Worm (Caenorhabditis elegans) whole organism, young adult: Measurements from ENCODE around the gene ZK666.2.
"Not testable (repeated sequence)": the region's sequence is repeated elsewhere in the genome, so short reads cannot be mapped to it uniquely, and the experiment has no call there.

Source experiments
- C06A6.2 ChIP-seq: fragments of 200-800 bp; sonication (Bioruptor generic); conservative IDR thresholded peaks from 2 replicates; pipeline ENCODE4 v1.3.6; 2022; ENCODE audit warnings: missing genetic modification characterization, missing compliant biosample characterization
- F10E7.11 ChIP-seq: sonication (generic microtip); optimal IDR thresholded peaks from 2 replicates; lab custom pipeline; 2017; ENCODE audit warnings: mild to moderate bottlenecking, missing genetic modification characterization, moderate library complexity, missing compliant biosample characterization
- F22D6.2 ChIP-seq: sonication (generic microtip); optimal IDR thresholded peaks from 2 replicates; lab custom pipeline; 2016; ENCODE audit warnings: mild to moderate bottlenecking, missing genetic modification characterization, missing compliant biosample characterization
- F37B4.10 ChIP-seq: fragments of 200-800 bp; sonication (Bioruptor generic); IDR thresholded peaks from 2 replicates; pipeline ENCODE4 v1.3.6; 2022; ENCODE audit warnings: missing genetic modification characterization, missing compliant biosample characterization
- F57A8.1 ChIP-seq: fragments of 200-800 bp; sonication (Bioruptor generic); optimal IDR thresholded peaks from 2 replicates; lab custom pipeline; 2018; ENCODE audit warnings: mild to moderate bottlenecking, missing genetic modification characterization, moderate library complexity, missing compliant biosample characterization
- K12H6.12 ChIP-seq: fragments of 200-800 bp; sonication (Bioruptor generic); optimal IDR thresholded peaks from 2 replicates; lab custom pipeline; 2018; ENCODE audit warnings: mild to moderate bottlenecking, missing genetic modification characterization, missing compliant biosample characterization
- Y53G8AR.9 ChIP-seq: fragments of 200-800 bp; sonication (Bioruptor generic); conservative IDR thresholded peaks from 2 replicates; pipeline ENCODE4 v1.3.6; 2022; ENCODE audit warnings: missing genetic modification reagents, missing genetic modification characterization, missing compliant biosample characterization
- Y67H2A.10 ChIP-seq: fragments of 200-800 bp; sonication (Bioruptor generic); conservative IDR thresholded peaks from 2 replicates; pipeline ENCODE4 v1.3.6; 2022; ENCODE audit warnings: missing genetic modification reagents, missing genetic modification characterization, missing compliant biosample characterization
- Y95B8A.8 ChIP-seq: fragments of 200-800 bp; sonication (Bioruptor generic); IDR thresholded peaks from 2 replicates; pipeline ENCODE4 v1.3.6; 2022; ENCODE audit warnings: missing genetic modification reagents, missing genetic modification characterization, missing compliant biosample characterization
- atf-7 ChIP-seq: sonication (generic microtip); optimal IDR thresholded peaks from 2 replicates; lab custom pipeline; 2017; ENCODE audit warnings: mild to moderate bottlenecking, missing genetic modification characterization, missing compliant biosample characterization
- cebp-1 ChIP-seq, 2 experiments: fragments of 200-800 bp in 1 of 2; sonication (Bioruptor generic) in 1 of 2; sonication (generic microtip) in 1 of 2; IDR thresholded peaks in 1 of 2; optimal IDR thresholded peaks in 1 of 2; 2 replicates each; pipeline versions ENCODE4 v1.3.6 to Lab custom; 2017 to 2022; ENCODE audit warnings: missing compliant biosample characterization in 2 of 2, missing genetic modification characterization in 2 of 2, mild to moderate bottlenecking in 1 of 2, missing genetic modification reagents in 1 of 2, moderate library complexity in 1 of 2
- ceh-27 ChIP-seq: fragments of 200-800 bp; sonication (Bioruptor generic); optimal IDR thresholded peaks from 2 replicates; lab custom pipeline; 2018; ENCODE audit warnings: mild to moderate bottlenecking, missing genetic modification characterization, moderate library complexity, missing compliant biosample characterization
- die-1 ChIP-seq: sonication (generic microtip); optimal IDR thresholded peaks from 2 replicates; lab custom pipeline; 2016; ENCODE audit warnings: missing genotype, mild to moderate bottlenecking, missing genetic modification characterization, missing compliant biosample characterization
- ekl-4 ChIP-seq: fragments of 200-800 bp; sonication (Bioruptor generic); IDR thresholded peaks from 2 replicates; pipeline ENCODE4 v1.3.6; 2022; ENCODE audit warnings: missing genetic modification reagents, missing genetic modification characterization, missing compliant biosample characterization
- gei-17 ChIP-seq: fragments of 200-800 bp; sonication (Bioruptor generic); optimal IDR thresholded peaks from 2 replicates; lab custom pipeline; 2018; ENCODE audit warnings: mild to moderate bottlenecking, missing genetic modification characterization, missing compliant biosample characterization
- lir-1 ChIP-seq: fragments of 200-800 bp; sonication (Bioruptor generic); conservative IDR thresholded peaks from 2 replicates; pipeline ENCODE4 v1.3.6; 2022; ENCODE audit warnings: missing genetic modification reagents, missing genetic modification characterization, missing compliant biosample characterization
- lsl-1 ChIP-seq: fragments of 200-800 bp; sonication (Bioruptor generic); optimal IDR thresholded peaks from 2 replicates; lab custom pipeline; 2018; ENCODE audit warnings: mild to moderate bottlenecking, missing genetic modification characterization, moderate library complexity, missing compliant biosample characterization
- lsy-27 ChIP-seq: sonication (generic microtip); optimal IDR thresholded peaks from 2 replicates; lab custom pipeline; 2017; ENCODE audit warnings: missing genetic modification characterization, mild to moderate bottlenecking, missing compliant biosample characterization, antibody characterized with exemption, missing genotype, borderline replicate concordance; ENCODE audit not compliant: insufficient read depth
- madf-6 ChIP-seq: fragments of 200-800 bp; sonication (Bioruptor generic); IDR thresholded peaks from 2 replicates; pipeline ENCODE4 v1.3.6; 2022; ENCODE audit warnings: missing genetic modification reagents, missing genetic modification characterization, missing compliant biosample characterization
- mcd-1 ChIP-seq: fragments of 200-800 bp; sonication (Bioruptor generic); IDR thresholded peaks from 2 replicates; pipeline ENCODE4 v1.3.6; 2022; ENCODE audit warnings: missing genetic modification reagents, missing genetic modification characterization, missing compliant biosample characterization
- mel-28 ChIP-seq: sonication (generic microtip); optimal IDR thresholded peaks from 2 replicates; lab custom pipeline; 2016; ENCODE audit warnings: borderline replicate concordance, mild to moderate bottlenecking, missing genetic modification characterization, missing compliant biosample characterization
- mes-4 ChIP-seq: sonication (generic microtip); optimal IDR thresholded peaks from 2 replicates; lab custom pipeline; 2016; ENCODE audit warnings: missing genotype, missing genetic modification characterization, missing compliant biosample characterization
- mxl-1 ChIP-seq: sonication (generic microtip); optimal IDR thresholded peaks from 2 replicates; lab custom pipeline; 2016; ENCODE audit warnings: missing genetic modification characterization, missing compliant biosample characterization
- nfya-1 ChIP-seq: sonication (generic microtip); optimal IDR thresholded peaks from 2 replicates; lab custom pipeline; 2017; ENCODE audit warnings: antibody characterized with exemption, missing compliant biosample characterization, missing genetic modification characterization, borderline replicate concordance; ENCODE audit not compliant: insufficient read depth
- nfyb-1 ChIP-seq: fragments of 200-800 bp; sonication (Bioruptor generic); IDR thresholded peaks from 2 replicates; pipeline ENCODE4 v1.3.6; 2022; ENCODE audit warnings: missing genetic modification reagents, missing genetic modification characterization, missing compliant biosample characterization
- nhr-179 ChIP-seq: sonication (generic microtip); optimal IDR thresholded peaks from 2 replicates; lab custom pipeline; 2016; ENCODE audit warnings: mild to moderate bottlenecking, missing genetic modification characterization, missing compliant biosample characterization
- nhr-80 ChIP-seq: sonication (generic microtip); optimal IDR thresholded peaks from 2 replicates; lab custom pipeline; 2016; ENCODE audit warnings: missing genetic modification characterization, missing compliant biosample characterization
- pha-4 ChIP-seq: fragments of 150-350 bp; sonication (generic microtip); optimal IDR thresholded peaks from 2 replicates; lab custom pipeline; 2014; ENCODE audit warnings: missing biosample characterization, missing genetic modification reagents, missing genetic modification characterization
- rpc-1 ChIP-seq, 2 experiments: fragments of 150-350 bp in 1 of 2; sonication (generic microtip) in 1 of 2; optimal IDR thresholded peaks; 2 replicates each; lab custom pipeline; 2014 to 2018; ENCODE audit warnings: missing biosample characterization in 1 of 2, missing genetic modification characterization in 1 of 2, missing genetic modification reagents in 1 of 2, missing genotype in 1 of 2
- snpc-1.3 ChIP-seq: sonication (generic microtip); optimal IDR thresholded peaks from 2 replicates; lab custom pipeline; 2017; ENCODE audit warnings: missing genetic modification characterization, mild to moderate bottlenecking, missing compliant biosample characterization, antibody characterized with exemption, moderate library complexity, missing genotype, missing genetic modification reagents; ENCODE audit not compliant: insufficient read depth
- tbp1 ChIP-seq: fragments of 200-800 bp; sonication (Bioruptor generic); optimal IDR thresholded peaks from 2 replicates; lab custom pipeline; 2018; ENCODE audit warnings: mild to moderate bottlenecking, missing genetic modification characterization, missing compliant biosample characterization
- tlf-1 ChIP-seq: fragments of 200-800 bp; sonication (Bioruptor generic); optimal IDR thresholded peaks from 2 replicates; lab custom pipeline; 2018; ENCODE audit warnings: mild to moderate bottlenecking, missing genetic modification characterization, missing compliant biosample characterization
- xnd-1 ChIP-seq: sonication (generic microtip); optimal IDR thresholded peaks from 2 replicates; lab custom pipeline; 2016; ENCODE audit warnings: missing genotype, missing genetic modification reagents, missing genetic modification characterization, missing compliant biosample characterization
- ztf-22 ChIP-seq: fragments of 200-800 bp; sonication (Bioruptor generic); optimal IDR thresholded peaks from 2 replicates; lab custom pipeline; 2018; ENCODE audit warnings: mild to moderate bottlenecking, missing genetic modification characterization, moderate library complexity, missing compliant biosample characterization

Gene ZK666.2

DNA sequence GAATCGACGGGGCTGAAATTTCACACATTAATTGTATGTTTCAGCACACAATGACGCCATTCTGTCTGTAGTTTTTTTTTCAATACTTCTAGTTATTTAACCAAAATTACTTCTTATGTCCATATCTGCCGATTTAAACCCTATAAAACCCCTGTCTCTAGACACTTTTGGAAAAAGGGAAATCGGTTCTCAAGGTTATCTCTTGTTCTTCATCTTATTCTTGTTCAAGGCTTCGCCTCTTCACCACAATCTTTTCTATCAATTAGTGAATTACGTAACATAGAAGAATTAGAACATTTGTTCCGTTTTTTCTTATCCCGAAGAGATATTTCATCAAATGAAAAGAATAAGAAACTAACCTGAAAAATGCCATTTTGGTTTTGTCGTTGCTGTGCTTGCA lies 29.0 kb upstream of the ZK666.2 start:
- no peak for TF ChIP-seq mes-4 (tag; lab: Kevin White, UChicago)

ce11 chrII:10495912-10496311 lies 24.2 kb upstream of the ZK666.2 start, which contains the start of gene ZK666.12:
ZK666.12 (plus strand) TSS chrII:10496212.
- TF ChIP-seq gei-17 (no peak), nfya-1 (no peak), Y95B8A.8 (no peak), C06A6.2 (GFP tag; lab: Robert Waterston, UW) (no peak), F10E7.11 (tag; lab: Kevin White, UChicago) (no peak), ceh-27 (GFP tag; lab: Kevin White, UChicago) (no peak), ekl-4 (GFP tag; lab: Robert Waterston, UW) (no peak), Y67H2A.10 (GFP tag; lab: Robert Waterston, UW) (no peak), tlf-1 (no peak), pha-4 (tag; lab: Kevin White, UChicago) (no peak)

ce11 chrII:10494467-10494866 lies 22.8 kb upstream of the ZK666.2 start, which contains the start of gene ZK666.14:
ZK666.14 (plus strand) TSS chrII:10494767.
- no peak for TF ChIP-seq cebp-1 (GFP tag; IDR thresholded peaks at IDR 0.05; lab: Robert Waterston, UW)
- TF ChIP-seq cebp-1 (tag; optimal IDR thresholded peaks at IDR 0.05; lab: Kevin White, UChicago): no peak
- TF ChIP-seq lir-1 (GFP tag; lab: Robert Waterston, UW): no peak
- no peak for TF ChIP-seq nhr-179 (tag; lab: Kevin White, UChicago)
- no peak for TF ChIP-seq lsl-1

ce11 chrII:10493034-10493433 lies 21.3 kb upstream of the ZK666.2 start, which contains the start of gene ZK666.8:
ZK666.8 (minus strand) TSS chrII:10493134.
- not testable (repeated sequence) for TF ChIP-seq lsy-27 (tag; lab: Kevin White, UChicago); F57A8.1 (GFP tag; lab: Kevin White, UChicago); F22D6.2 (tag; lab: Kevin White, UChicago)
- TF ChIP-seq, all 124 proteins: peak for 0; not testable (repeated sequence) for 124

DNA sequence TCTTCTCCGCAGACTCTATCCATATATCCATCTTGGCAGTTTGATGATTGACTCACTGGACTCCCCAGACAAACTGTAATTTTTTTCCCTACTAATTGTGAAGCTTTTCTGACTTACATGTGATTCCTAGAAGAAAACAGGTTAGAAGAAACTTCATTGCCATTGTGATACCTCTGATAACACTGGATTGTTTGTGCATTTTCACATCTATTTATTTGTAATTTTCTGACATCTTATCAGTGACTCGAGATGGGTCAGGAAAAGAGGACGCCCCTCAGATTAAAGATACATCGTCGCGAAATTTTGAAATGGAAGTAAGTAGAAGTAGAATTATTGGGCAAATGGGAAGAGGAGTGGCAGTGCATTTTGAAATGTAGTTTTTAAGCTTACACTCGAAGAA lies 18.6 kb upstream of the ZK666.2 start, which contains the start of gene clec-61:
Gene clec-61, minus strand, starts transcription at position 209 of the 400 bp plus-strand sequence.
- TF ChIP-seq nhr-80 (tag; lab: Kevin White, UChicago) (no peak), xnd-1 (tag; lab: Kevin White, UChicago) (no peak), snpc-1.3 (no peak), lir-1 (GFP tag; lab: Robert Waterston, UW) (no peak), Y53G8AR.9 (GFP tag; lab: Robert Waterston, UW) (no peak), K12H6.12 (tag; lab: Kevin White, UChicago) (no peak), madf-6 (GFP tag; lab: Robert Waterston, UW) (no peak), mcd-1 (GFP tag; lab: Robert Waterston, UW) (no peak), mel-28 (tag; lab: Kevin White, UChicago) (no peak), tbp1 (GFP tag; lab: Kevin White, UChicago) (no peak), nfyb-1 (GFP tag; lab: Robert Waterston, UW) (no peak), F37B4.10 (GFP tag; lab: Robert Waterston, UW) (no peak), mxl-1 (tag; lab: Kevin White, UChicago) (no peak), rpc-1 (optimal IDR thresholded peaks at IDR 0.05; lab: Kevin White, UChicago) (no peak), rpc-1 (tag; optimal IDR thresholded peaks at IDR 0.05; lab: Kevin White, UChicago) (no peak), die-1 (tag; lab: Kevin White, UChicago) (no peak), ztf-22 (GFP tag; lab: Kevin White, UChicago) (no peak), atf-7 (tag; lab: Kevin White, UChicago) (no peak)
- TF ChIP-seq, all 124 proteins: peak for 0
